Fruit fly (Drosophila melanogaster) whole organism, prepupa: ENCODE data around the gene CG13998.
A peak's percentile ranks its signal among the peaks of the same experiment; 100 is the strongest.

Experiments used
- Blimp-1 ChIP-seq: fragments of 200-800 bp; sonication (Bioruptor generic); optimal IDR thresholded peaks from 3 replicates; lab custom pipeline; 2017; ENCODE audit warnings: missing biosample characterization, missing genetic modification characterization, mild to moderate bottlenecking, moderate library complexity, missing genetic modification reagents
- CG10631 ChIP-seq: fragments of 200-800 bp; sonication (Bioruptor generic); optimal IDR thresholded peaks from 2 replicates; lab custom pipeline; 2016; ENCODE audit warnings: missing biosample characterization, missing genetic modification characterization
- CG11294 ChIP-seq: fragments of 200-800 bp; sonication (Bioruptor generic); IDR thresholded peaks from 2 replicates; pipeline ENCODE4 v1.3.6; 2022; ENCODE audit warnings: missing biosample characterization, missing genetic modification characterization
- CG11762 ChIP-seq: fragments of 200-800 bp; sonication (Bioruptor generic); optimal IDR thresholded peaks from 3 replicates; lab custom pipeline; 2016; ENCODE audit warnings: missing biosample characterization, missing genetic modification characterization; ENCODE audit not compliant: insufficient read depth
- CG15336 ChIP-seq: fragments of 200-800 bp; sonication (Bioruptor generic); IDR thresholded peaks from 2 replicates; pipeline ENCODE4 v1.3.6; 2022; ENCODE audit warnings: missing biosample characterization, missing genetic modification characterization
- CG16779 ChIP-seq: fragments of 200-800 bp; sonication (Bioruptor generic); optimal IDR thresholded peaks from 3 replicates; lab custom pipeline; 2017; ENCODE audit warnings: missing biosample characterization, mild to moderate bottlenecking, missing genetic modification characterization
- CG3032 ChIP-seq: fragments of 200-800 bp; optimal IDR thresholded peaks from 2 replicates; lab custom pipeline; 2019; ENCODE audit warnings: missing biosample characterization, mild to moderate bottlenecking, missing genetic modification characterization, moderate library complexity
- CG31627 ChIP-seq: fragments of 200-800 bp; sonication (Bioruptor generic); optimal IDR thresholded peaks from 3 replicates; lab custom pipeline; 2016; ENCODE audit warnings: missing biosample characterization, missing genetic modification characterization
- CG34406 ChIP-seq: fragments of 200-800 bp; sonication (Bioruptor generic); optimal IDR thresholded peaks from 3 replicates; lab custom pipeline; 2016; ENCODE audit warnings: missing biosample characterization, missing genetic modification characterization
- CG3919 ChIP-seq: fragments of 200-800 bp; sonication (Bioruptor generic); optimal IDR thresholded peaks from 3 replicates; lab custom pipeline; 2016; ENCODE audit warnings: missing biosample characterization, missing genetic modification characterization
- CG6163 ChIP-seq: fragments of 200-800 bp; sonication (Bioruptor generic); IDR thresholded peaks from 3 replicates; pipeline ENCODE4 v1.3.6; 2022; ENCODE audit warnings: missing biosample characterization, missing genetic modification characterization
- CG6276 ChIP-seq: fragments of 200-800 bp; sonication (Bioruptor generic); optimal IDR thresholded peaks from 2 replicates; lab custom pipeline; 2017; ENCODE audit warnings: missing biosample characterization, mild to moderate bottlenecking, missing genetic modification characterization
- CG6792 ChIP-seq: fragments of 200-800 bp; sonication (Bioruptor generic); optimal IDR thresholded peaks from 3 replicates; lab custom pipeline; 2016; ENCODE audit warnings: missing biosample characterization, missing genetic modification characterization
- CG6854 ChIP-seq: fragments of 200-800 bp; sonication (Bioruptor generic); optimal IDR thresholded peaks from 2 replicates; lab custom pipeline; 2017; ENCODE audit warnings: missing biosample characterization, mild to moderate bottlenecking, missing genetic modification characterization
- CG8119 ChIP-seq: fragments of 200-800 bp; sonication (Bioruptor generic); IDR thresholded peaks from 3 replicates; pipeline ENCODE4 v1.3.6; 2022; ENCODE audit warnings: missing biosample characterization, missing genetic modification characterization
- CG8319 ChIP-seq: fragments of 200-800 bp; sonication (Bioruptor generic); optimal IDR thresholded peaks from 3 replicates; lab custom pipeline; 2016; ENCODE audit warnings: missing biosample characterization, missing genetic modification characterization
- CG8632 ChIP-seq: fragments of 200-800 bp; sonication (Bioruptor generic); optimal IDR thresholded peaks from 3 replicates; lab custom pipeline; 2016; ENCODE audit warnings: missing biosample characterization, missing genetic modification characterization
- CG9139 ChIP-seq: fragments of 200-800 bp; sonication (Bioruptor generic); optimal IDR thresholded peaks from 3 replicates; lab custom pipeline; 2017; ENCODE audit warnings: missing biosample characterization, mild to moderate bottlenecking, missing genetic modification characterization
- Eip75B ChIP-seq: fragments of 200-800 bp; sonication (Bioruptor generic); optimal IDR thresholded peaks from 3 replicates; lab custom pipeline; 2016; ENCODE audit warnings: missing biosample characterization, missing genetic modification characterization
- Eip93F ChIP-seq: fragments of 200-800 bp; sonication (Bioruptor generic); optimal IDR thresholded peaks from 2 replicates; lab custom pipeline; 2016; ENCODE audit warnings: missing biosample characterization, mild to moderate bottlenecking, missing genetic modification characterization
- Ets21C ChIP-seq: fragments of 200-800 bp; sonication (Bioruptor generic); optimal IDR thresholded peaks from 3 replicates; lab custom pipeline; 2016; ENCODE audit warnings: missing biosample characterization, missing genetic modification characterization
- Ets96B ChIP-seq: fragments of 200-800 bp; optimal IDR thresholded peaks from 2 replicates; lab custom pipeline; 2019; ENCODE audit warnings: missing biosample characterization, mild to moderate bottlenecking, missing genetic modification characterization, moderate library complexity
- Gug ChIP-seq: fragments of 200-800 bp; sonication (Bioruptor generic); IDR thresholded peaks from 2 replicates; pipeline ENCODE4 v1.3.6; 2022; ENCODE audit warnings: missing biosample characterization, missing genetic modification characterization
- Hr38 ChIP-seq: sonication (Bioruptor generic); optimal IDR thresholded peaks from 2 replicates; lab custom pipeline; 2016; ENCODE audit warnings: missing biosample characterization, missing genetic modification characterization
- Hr39 ChIP-seq: fragments of 200-800 bp; sonication (Bioruptor generic); optimal IDR thresholded peaks from 2 replicates; lab custom pipeline; 2016; ENCODE audit warnings: missing biosample characterization, missing genetic modification characterization
- Lpt ChIP-seq: fragments of 200-800 bp; sonication (Bioruptor generic); optimal IDR thresholded peaks from 3 replicates; lab custom pipeline; 2016; ENCODE audit warnings: missing biosample characterization, missing genetic modification characterization
- Met ChIP-seq: fragments of 200-800 bp; sonication (Bioruptor generic); optimal IDR thresholded peaks from 3 replicates; lab custom pipeline; 2016; ENCODE audit warnings: missing biosample characterization, missing genetic modification characterization
- Sox102F ChIP-seq: fragments of 200-800 bp; sonication (Bioruptor generic); optimal IDR thresholded peaks from 2 replicates; lab custom pipeline; 2016; ENCODE audit warnings: missing biosample characterization, mild to moderate bottlenecking, missing genetic modification characterization
- Sox14 ChIP-seq: fragments of 200-800 bp; sonication (Bioruptor generic); optimal IDR thresholded peaks from 3 replicates; lab custom pipeline; 2016; ENCODE audit warnings: missing biosample characterization, missing genetic modification characterization
- achi ChIP-seq: fragments of 200-800 bp; sonication (Bioruptor generic); optimal IDR thresholded peaks from 3 replicates; lab custom pipeline; 2016; ENCODE audit warnings: missing biosample characterization, missing genetic modification characterization
- acj6 ChIP-seq: fragments of 200-800 bp; sonication (Bioruptor generic); optimal IDR thresholded peaks from 3 replicates; lab custom pipeline; 2016; ENCODE audit warnings: missing biosample characterization, missing genetic modification characterization
- cyc ChIP-seq: fragments of 200-800 bp; sonication (Bioruptor generic); optimal IDR thresholded peaks from 3 replicates; lab custom pipeline; 2016; ENCODE audit warnings: missing biosample characterization, missing genetic modification characterization
- dac ChIP-seq: fragments of 200-800 bp; sonication (Bioruptor generic); optimal IDR thresholded peaks from 2 replicates; lab custom pipeline; 2017; ENCODE audit warnings: missing biosample characterization, mild to moderate bottlenecking, missing genetic modification characterization
- eg ChIP-seq: fragments of 200-800 bp; sonication (Bioruptor generic); IDR thresholded peaks from 3 replicates; pipeline ENCODE4 v1.3.6; 2022; ENCODE audit warnings: missing biosample characterization, missing genetic modification characterization
- esn ChIP-seq: fragments of 200-800 bp; sonication (Bioruptor generic); optimal IDR thresholded peaks from 2 replicates; lab custom pipeline; 2016; ENCODE audit warnings: missing biosample characterization, mild to moderate bottlenecking, missing genetic modification characterization, moderate library complexity
- fd59A ChIP-seq: fragments of 200-800 bp; sonication (Bioruptor generic); optimal IDR thresholded peaks from 2 replicates; lab custom pipeline; 2017; ENCODE audit warnings: missing biosample characterization, mild to moderate bottlenecking, missing genetic modification characterization, missing genetic modification reagents
- fkh ChIP-seq: fragments of 200-800 bp; sonication (Bioruptor generic); optimal IDR thresholded peaks from 3 replicates; lab custom pipeline; 2017; ENCODE audit warnings: missing biosample characterization, mild to moderate bottlenecking, missing genetic modification characterization, moderate library complexity
- lz ChIP-seq: fragments of 200-800 bp; sonication (Bioruptor generic); optimal IDR thresholded peaks from 3 replicates; lab custom pipeline; 2016; ENCODE audit warnings: missing biosample characterization, missing genetic modification characterization
- net ChIP-seq: fragments of 200-800 bp; sonication (Bioruptor generic); optimal IDR thresholded peaks from 3 replicates; lab custom pipeline; 2016; ENCODE audit warnings: missing biosample characterization, missing genetic modification characterization
- pdm3 ChIP-seq: fragments of 200-800 bp; sonication (Bioruptor generic); optimal IDR thresholded peaks from 3 replicates; lab custom pipeline; 2016; ENCODE audit warnings: missing biosample characterization, missing genetic modification characterization
- salr ChIP-seq, 2 experiments: fragments of 200-800 bp; sonication (Bioruptor generic); optimal IDR thresholded peaks; 3 replicates each; lab custom pipeline; 2016 to 2018; ENCODE audit warnings: missing biosample characterization in 2 of 2, missing genetic modification characterization in 2 of 2, mild to moderate bottlenecking in 1 of 2
- spab ChIP-seq: fragments of 200-800 bp; sonication (Bioruptor generic); optimal IDR thresholded peaks from 2 replicates; lab custom pipeline; 2017; ENCODE audit warnings: missing biosample characterization, mild to moderate bottlenecking, missing genetic modification characterization, missing genetic modification reagents
- ss ChIP-seq, 2 experiments: fragments of 200-800 bp; sonication (Bioruptor generic); optimal IDR thresholded peaks; 2 replicates in 1 of 2; 3 replicates in 1 of 2; lab custom pipeline; 2017 to 2018; ENCODE audit warnings: mild to moderate bottlenecking in 2 of 2, missing biosample characterization in 2 of 2, missing genetic modification characterization in 2 of 2, moderate library complexity in 1 of 2
- svp ChIP-seq: fragments of 200-800 bp; sonication (Bioruptor generic); peaks from one replicate; lab custom pipeline; 2016; ENCODE audit warnings: missing biosample characterization, missing genetic modification characterization
- vri ChIP-seq: fragments of 200-800 bp; sonication (Bioruptor generic); optimal IDR thresholded peaks from 3 replicates; lab custom pipeline; 2016; ENCODE audit warnings: missing biosample characterization, mild to moderate bottlenecking, missing genetic modification characterization

CG13998 gene

dm6 chr2L:5986094-5986493, 29.5 kb upstream of the CG13998 start, which contains the start of gene ifc (continued):
- TF ChIP-seq CG6854 (GFP tag; lab: Kevin White, UChicago) (no peak), CG34406 (GFP tag; lab: Kevin White, UChicago) (no peak), Met (no peak), CG6163 (GFP tag; lab: Robert Waterston, UW) (no peak), Eip75B (GFP tag; lab: Kevin White, UChicago) (no peak), net (no peak), Eip93F (GFP tag; lab: Kevin White, UChicago) (no peak), CG10631 (no peak), Ets21C (GFP tag; lab: Kevin White, UChicago) (no peak), CG8632 (GFP tag; lab: Kevin White, UChicago) (no peak), CG31627 (peak; percentile 66), cyc (GFP tag; lab: Kevin White, UChicago) (peak; percentile 52), spab (GFP tag; lab: Kevin White, UChicago) (no peak), fd59A (no peak), achi (GFP tag; lab: Kevin White, UChicago) (no peak), Hr38 (GFP tag; lab: Kevin White, UChicago) (no peak), vri (GFP tag; lab: Kevin White, UChicago) (no peak)

- TF ChIP-seq CG6854 (GFP tag; lab: Kevin White, UChicago) (peak; percentile 2), Blimp-1 (GFP tag; lab: Kevin White, UChicago) (peak; percentile 20), Sox14 (GFP tag; lab: Kevin White, UChicago) (peak; percentile 55), Eip75B (GFP tag; lab: Kevin White, UChicago) (peak; percentile 7), svp (GFP tag; lab: Kevin White, UChicago) (peak; percentile 35), ss (GFP tag; optimal IDR thresholded peaks at IDR 0.05; lab: Kevin White, UChicago) (no peak)
These were observed 26.6 kb upstream of the CG13998 start for dm6 chr2L:5983236-5983635.

dm6 chr2L:5982334-5982987, 25.8 kb upstream of the CG13998 start:
- TF ChIP-seq esn (GFP tag; lab: Kevin White, UChicago): peak; percentile 27
- TF ChIP-seq pdm3: peak; percentile 25
- no peak for TF ChIP-seq Gug (GFP tag; lab: Robert Waterston, UW)
- peak; percentile 21 for TF ChIP-seq Hr39 (GFP tag; lab: Kevin White, UChicago)
- TF ChIP-seq CG9139 (GFP tag; lab: Kevin White, UChicago): peak; percentile 28
- no peak for TF ChIP-seq CG6163 (GFP tag; lab: Robert Waterston, UW)
- peak; percentile 32 for TF ChIP-seq net
- no peak for TF ChIP-seq eg (GFP tag; lab: Robert Waterston, UW)
- peak; percentile 22 for TF ChIP-seq Met
- TF ChIP-seq cyc (GFP tag; lab: Kevin White, UChicago): peak; percentile 34
- no peak for TF ChIP-seq CG15336 (GFP tag; lab: Robert Waterston, UW)
- no peak for TF ChIP-seq spab (GFP tag; lab: Kevin White, UChicago)
- TF ChIP-seq CG11762: no peak
- no peak for TF ChIP-seq CG10631
- no peak for TF ChIP-seq CG3032
- TF ChIP-seq CG3919 (GFP tag; lab: Kevin White, UChicago): peak; percentile 57
- no peak for TF ChIP-seq CG11294 (GFP tag; lab: Robert Waterston, UW)
- TF ChIP-seq vri (GFP tag; lab: Kevin White, UChicago): peak; percentile 92
- no peak for TF ChIP-seq CG8119
- peak; percentile 72 for TF ChIP-seq fkh
- TF ChIP-seq Hr38 (GFP tag; lab: Kevin White, UChicago): no peak
- peak; percentile 24 for TF ChIP-seq CG16779 (tag; lab: Kevin White, UChicago)
- peak; percentile 2 for TF ChIP-seq CG6792 (GFP tag; lab: Kevin White, UChicago)
- no peak for TF ChIP-seq CG8632 (GFP tag; lab: Kevin White, UChicago)
- TF ChIP-seq lz (GFP tag; lab: Kevin White, UChicago): peak; percentile 45
- peak; percentile 51 for TF ChIP-seq Sox14 (GFP tag; lab: Kevin White, UChicago)
- no peak for TF ChIP-seq Blimp-1 (GFP tag; lab: Kevin White, UChicago)
- no peak for TF ChIP-seq CG6276 (GFP tag; lab: Kevin White, UChicago)
- TF ChIP-seq acj6: no peak
- no peak for TF ChIP-seq dac (GFP tag; lab: Kevin White, UChicago)
- no peak for TF ChIP-seq Ets21C (GFP tag; lab: Kevin White, UChicago)
- TF ChIP-seq Ets96B (tag; lab: Kevin White, UChicago): peak; percentile 29
- TF ChIP-seq Sox102F (GFP tag; lab: Kevin White, UChicago): no peak
- no peak for TF ChIP-seq Eip93F (GFP tag; lab: Kevin White, UChicago)
- peak; percentile 92 for TF ChIP-seq svp (GFP tag; lab: Kevin White, UChicago)
- peak; percentile 2 for TF ChIP-seq Lpt
- TF ChIP-seq salr (GFP tag; optimal IDR thresholded peaks at IDR 0.05; lab: Kevin White, UChicago): peak in 1 of 2 experiments; percentile 16
- no peak for TF ChIP-seq CG8319 (GFP tag; lab: Kevin White, UChicago)
